Worm (Caenorhabditis elegans) whole organism, young adult: Measurements from ENCODE around the gene cdh-3.

Experiments used
- B0261.1 ChIP-seq: sonication (generic microtip); optimal IDR thresholded peaks from 2 replicates; lab custom pipeline; 2016; ENCODE audit warnings: mild to moderate bottlenecking, missing genetic modification characterization, moderate library complexity, missing compliant biosample characterization
- D2030.7 ChIP-seq: fragments of 200-800 bp; sonication (Bioruptor generic); IDR thresholded peaks from 2 replicates; pipeline ENCODE4 v1.3.6; 2022; ENCODE audit warnings: missing genetic modification reagents, missing genetic modification characterization, missing compliant biosample characterization
- F22D6.2 ChIP-seq: sonication (generic microtip); optimal IDR thresholded peaks from 2 replicates; lab custom pipeline; 2016; ENCODE audit warnings: mild to moderate bottlenecking, missing genetic modification characterization, missing compliant biosample characterization
- F33H1.4 ChIP-seq: fragments of 200-800 bp; sonication (Bioruptor generic); IDR thresholded peaks from 2 replicates; pipeline ENCODE4 v1.3.6; 2022; ENCODE audit warnings: missing genetic modification reagents, missing genetic modification characterization, missing compliant biosample characterization
- K11D2.4 ChIP-seq: fragments of 200-800 bp; sonication (Bioruptor generic); IDR thresholded peaks from 2 replicates; pipeline ENCODE4 v1.3.6; 2022; ENCODE audit warnings: missing genetic modification reagents, missing genetic modification characterization, missing compliant biosample characterization
- T07F8.4 ChIP-seq: sonication (generic microtip); optimal IDR thresholded peaks from 2 replicates; lab custom pipeline; 2016; ENCODE audit warnings: mild to moderate bottlenecking, missing genetic modification characterization, moderate library complexity, missing compliant biosample characterization
- T26A5.8 ChIP-seq: sonication (generic microtip); optimal IDR thresholded peaks from 2 replicates; lab custom pipeline; 2016; ENCODE audit warnings: missing genetic modification characterization, missing compliant biosample characterization
- Y56A3A.18 ChIP-seq: fragments of 200-800 bp; sonication (Bioruptor generic); IDR thresholded peaks from 2 replicates; pipeline ENCODE4 v1.3.6; 2022; ENCODE audit warnings: missing genetic modification reagents, missing genetic modification characterization, missing compliant biosample characterization
- aptf-2 ChIP-seq: fragments of 200-800 bp; sonication (Bioruptor generic); conservative IDR thresholded peaks from 2 replicates; pipeline ENCODE4 v1.3.6; 2022; ENCODE audit warnings: missing genetic modification reagents, missing genetic modification characterization, missing compliant biosample characterization
- attf-3 ChIP-seq: fragments of 200-800 bp; sonication (Bioruptor generic); conservative IDR thresholded peaks from 2 replicates; pipeline ENCODE4 v1.3.6; 2022; ENCODE audit warnings: missing genetic modification reagents, missing genetic modification characterization, missing compliant biosample characterization
- attf-5 ChIP-seq: fragments of 200-800 bp; sonication (Bioruptor generic); optimal IDR thresholded peaks from 2 replicates; lab custom pipeline; 2018; ENCODE audit warnings: mild to moderate bottlenecking, missing genetic modification characterization, missing compliant biosample characterization
- attf-6 ChIP-seq: fragments of 200-800 bp; sonication (Bioruptor generic); IDR thresholded peaks from 2 replicates; pipeline ENCODE4 v1.3.6; 2022; ENCODE audit warnings: missing genetic modification reagents, missing genetic modification characterization, missing compliant biosample characterization
- ccch-3 ChIP-seq: fragments of 200-800 bp; sonication (Bioruptor generic); optimal IDR thresholded peaks from 2 replicates; lab custom pipeline; 2018; ENCODE audit warnings: mild to moderate bottlenecking, missing genetic modification characterization, missing compliant biosample characterization
- cebp-1 ChIP-seq, 2 experiments: fragments of 200-800 bp in 1 of 2; sonication (Bioruptor generic) in 1 of 2; sonication (generic microtip) in 1 of 2; IDR thresholded peaks in 1 of 2; optimal IDR thresholded peaks in 1 of 2; 2 replicates each; pipeline versions ENCODE4 v1.3.6 to Lab custom; 2017 to 2022; ENCODE audit warnings: missing compliant biosample characterization in 2 of 2, missing genetic modification characterization in 2 of 2, mild to moderate bottlenecking in 1 of 2, missing genetic modification reagents in 1 of 2, moderate library complexity in 1 of 2
- ceh-100 ChIP-seq: fragments of 200-800 bp; sonication (Bioruptor generic); IDR thresholded peaks from 2 replicates; pipeline ENCODE4 v1.3.6; 2022; ENCODE audit warnings: missing genetic modification reagents, missing genetic modification characterization, missing compliant biosample characterization
- ceh-58 ChIP-seq: fragments of 200-800 bp; sonication (Bioruptor generic); IDR thresholded peaks from 2 replicates; pipeline ENCODE4 v1.3.6; 2022; ENCODE audit warnings: missing genetic modification characterization, missing compliant biosample characterization
- ceh-91 ChIP-seq: fragments of 200-800 bp; sonication (Bioruptor generic); IDR thresholded peaks from 2 replicates; pipeline ENCODE4 v1.3.6; 2022; ENCODE audit warnings: missing genetic modification reagents, missing genetic modification characterization, missing compliant biosample characterization
- chd-7 ChIP-seq: sonication (generic microtip); optimal IDR thresholded peaks from 2 replicates; lab custom pipeline; 2016; ENCODE audit warnings: mild to moderate bottlenecking, missing genetic modification characterization, moderate library complexity, missing compliant biosample characterization
- dox-1 ChIP-seq: fragments of 200-800 bp; sonication (Bioruptor generic); IDR thresholded peaks from 2 replicates; pipeline ENCODE4 v1.3.6; 2022; ENCODE audit warnings: missing genetic modification reagents, missing genetic modification characterization, missing compliant biosample characterization
- efl-1 ChIP-seq: fragments of 150-350 bp; optimal IDR thresholded peaks from 2 replicates; lab custom pipeline; 2014; ENCODE audit warnings: missing biosample characterization, missing genetic modification reagents, missing genetic modification characterization
- egrh-3 ChIP-seq: fragments of 200-800 bp; sonication (Bioruptor generic); IDR thresholded peaks from 2 replicates; pipeline ENCODE4 v1.3.6; 2022; ENCODE audit warnings: missing genetic modification reagents, missing genetic modification characterization, missing compliant biosample characterization
- ekl-4 ChIP-seq: fragments of 200-800 bp; sonication (Bioruptor generic); IDR thresholded peaks from 2 replicates; pipeline ENCODE4 v1.3.6; 2022; ENCODE audit warnings: missing genetic modification reagents, missing genetic modification characterization, missing compliant biosample characterization
- hmg-1.2 ChIP-seq: fragments of 200-800 bp; sonication (Bioruptor generic); IDR thresholded peaks from 2 replicates; pipeline ENCODE4 v1.3.6; 2022; ENCODE audit warnings: missing genetic modification reagents, missing genetic modification characterization, missing compliant biosample characterization
- lag-1 ChIP-seq: fragments of 200-800 bp; sonication (Bioruptor generic); IDR thresholded peaks from 2 replicates; pipeline ENCODE4 v1.3.6; 2022; ENCODE audit warnings: missing genetic modification reagents, missing genetic modification characterization, missing compliant biosample characterization
- let-526 ChIP-seq: fragments of 200-800 bp; sonication (Bioruptor generic); IDR thresholded peaks from 2 replicates; pipeline ENCODE4 v1.3.6; 2022; ENCODE audit warnings: missing genetic modification reagents, missing genetic modification characterization, missing compliant biosample characterization
- lin-35 ChIP-seq, 3 experiments: fragments of 150-350 bp in 2 of 3; sonication (generic microtip) in 1 of 3; optimal IDR thresholded peaks; 2 replicates each; lab custom pipeline; 2014 to 2018; ENCODE audit warnings: missing biosample characterization in 3 of 3, missing genetic modification characterization in 3 of 3, missing genetic modification reagents in 3 of 3
- lin-54 ChIP-seq: fragments of 200-800 bp; sonication (Bioruptor generic); optimal IDR thresholded peaks from 2 replicates; lab custom pipeline; 2018; ENCODE audit warnings: mild to moderate bottlenecking, missing genetic modification characterization, missing compliant biosample characterization
- lsy-27 ChIP-seq: sonication (generic microtip); optimal IDR thresholded peaks from 2 replicates; lab custom pipeline; 2017; ENCODE audit warnings: missing genetic modification characterization, mild to moderate bottlenecking, missing compliant biosample characterization, antibody characterized with exemption, missing genotype, borderline replicate concordance; ENCODE audit not compliant: insufficient read depth
- madf-10 ChIP-seq: sonication (generic microtip); optimal IDR thresholded peaks from 2 replicates; lab custom pipeline; 2016; ENCODE audit warnings: mild to moderate bottlenecking, missing genetic modification characterization, missing compliant biosample characterization
- madf-3 ChIP-seq: fragments of 200-800 bp; sonication (Bioruptor generic); IDR thresholded peaks from 2 replicates; pipeline ENCODE4 v1.3.6; 2022; ENCODE audit warnings: missing genetic modification reagents, missing genetic modification characterization, missing compliant biosample characterization
- mcd-1 ChIP-seq: fragments of 200-800 bp; sonication (Bioruptor generic); IDR thresholded peaks from 2 replicates; pipeline ENCODE4 v1.3.6; 2022; ENCODE audit warnings: missing genetic modification reagents, missing genetic modification characterization, missing compliant biosample characterization
- mxl-1 ChIP-seq: sonication (generic microtip); optimal IDR thresholded peaks from 2 replicates; lab custom pipeline; 2016; ENCODE audit warnings: missing genetic modification characterization, missing compliant biosample characterization
- nfya-2 ChIP-seq: fragments of 200-800 bp; sonication (Bioruptor generic); IDR thresholded peaks from 2 replicates; pipeline ENCODE4 v1.3.6; 2022; ENCODE audit warnings: missing genetic modification reagents, missing genetic modification characterization, missing compliant biosample characterization
- nfyb-1 ChIP-seq: fragments of 200-800 bp; sonication (Bioruptor generic); IDR thresholded peaks from 2 replicates; pipeline ENCODE4 v1.3.6; 2022; ENCODE audit warnings: missing genetic modification reagents, missing genetic modification characterization, missing compliant biosample characterization
- nhr-120 ChIP-seq: fragments of 200-800 bp; sonication (Bioruptor generic); IDR thresholded peaks from 2 replicates; pipeline ENCODE4 v1.3.6; 2022; ENCODE audit warnings: missing genetic modification characterization, missing compliant biosample characterization
- nhr-80 ChIP-seq: sonication (generic microtip); optimal IDR thresholded peaks from 2 replicates; lab custom pipeline; 2016; ENCODE audit warnings: missing genetic modification characterization, missing compliant biosample characterization
- pha-4 ChIP-seq: fragments of 150-350 bp; sonication (generic microtip); optimal IDR thresholded peaks from 2 replicates; lab custom pipeline; 2014; ENCODE audit warnings: missing biosample characterization, missing genetic modification reagents, missing genetic modification characterization
- rcor-1 ChIP-seq: fragments of 200-800 bp; sonication (Bioruptor generic); IDR thresholded peaks from 2 replicates; pipeline ENCODE4 v1.3.6; 2022; ENCODE audit warnings: missing genetic modification reagents, missing genetic modification characterization, missing compliant biosample characterization
- repo-1 ChIP-seq: sonication (generic microtip); optimal IDR thresholded peaks from 2 replicates; lab custom pipeline; 2017; ENCODE audit warnings: mild to moderate bottlenecking, missing genetic modification characterization, missing compliant biosample characterization
- snpc-1.3 ChIP-seq: sonication (generic microtip); optimal IDR thresholded peaks from 2 replicates; lab custom pipeline; 2017; ENCODE audit warnings: missing genetic modification characterization, mild to moderate bottlenecking, missing compliant biosample characterization, antibody characterized with exemption, moderate library complexity, missing genotype, missing genetic modification reagents; ENCODE audit not compliant: insufficient read depth
- snpc-3.4 ChIP-seq: sonication (generic microtip); optimal IDR thresholded peaks from 2 replicates; lab custom pipeline; 2017; ENCODE audit warnings: missing genetic modification characterization, mild to moderate bottlenecking, missing compliant biosample characterization, antibody characterized with exemption, moderate library complexity, missing genotype, missing genetic modification reagents
- snpc-4 ChIP-seq, 5 experiments: fragments of 150-350 bp in 1 of 5; sonication (generic microtip) in 4 of 5; optimal IDR thresholded peaks; 2 replicates each; lab custom pipeline; 2014 to 2018; ENCODE audit warnings: missing genetic modification characterization in 5 of 5, missing biosample characterization in 3 of 5, antibody characterized with exemption in 2 of 5, mild to moderate bottlenecking in 2 of 5, missing compliant biosample characterization in 2 of 5, missing genotype in 2 of 5, moderate library complexity in 2 of 5, missing genetic modification reagents in 1 of 5
- somi-1 ChIP-seq: fragments of 200-800 bp; sonication (Bioruptor generic); optimal IDR thresholded peaks from 2 replicates; lab custom pipeline; 2018; ENCODE audit warnings: mild to moderate bottlenecking, missing genetic modification characterization, missing compliant biosample characterization
- tbp1 ChIP-seq: fragments of 200-800 bp; sonication (Bioruptor generic); optimal IDR thresholded peaks from 2 replicates; lab custom pipeline; 2018; ENCODE audit warnings: mild to moderate bottlenecking, missing genetic modification characterization, missing compliant biosample characterization
- unc-62 ChIP-seq: fragments of 150-350 bp; optimal IDR thresholded peaks from 2 replicates; lab custom pipeline; 2014; ENCODE audit warnings: missing biosample characterization, missing genetic modification reagents, missing genetic modification characterization
- zfh-2 ChIP-seq: fragments of 200-800 bp; sonication (Bioruptor generic); conservative IDR thresholded peaks from 2 replicates; pipeline ENCODE4 v1.3.6; 2022; ENCODE audit warnings: missing genetic modification reagents, missing genetic modification characterization, missing compliant biosample characterization
- zim-3 ChIP-seq: sonication (generic microtip); optimal IDR thresholded peaks from 2 replicates; lab custom pipeline; 2017; ENCODE audit warnings: mild to moderate bottlenecking, missing genetic modification characterization, moderate library complexity, missing compliant biosample characterization
- ztf-18 ChIP-seq: sonication (generic microtip); optimal IDR thresholded peaks from 2 replicates; lab custom pipeline; 2016; ENCODE audit warnings: missing genotype, mild to moderate bottlenecking, missing genetic modification characterization, missing compliant biosample characterization

Gene cdh-3

DNA sequence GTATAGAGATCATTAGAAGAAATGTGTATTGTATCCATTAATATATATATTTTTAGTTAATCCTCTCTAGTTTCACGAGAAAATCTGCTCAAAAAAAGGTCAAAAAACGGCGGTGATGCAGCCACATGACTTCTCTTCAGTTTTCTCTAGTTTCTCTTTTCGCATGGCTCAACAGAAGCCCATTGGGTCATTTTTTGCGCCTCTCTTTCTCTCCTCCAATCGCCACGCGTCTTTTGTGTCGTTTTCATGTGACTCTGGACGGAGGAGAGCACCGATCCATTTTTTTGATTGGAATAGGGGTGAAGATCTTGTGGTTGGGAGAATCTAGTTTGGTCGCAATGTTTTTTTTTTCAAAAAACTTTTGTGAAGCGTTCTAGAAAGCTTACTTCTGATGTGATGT lies 33.4 kb downstream of the cdh-3 start:
- 0 out of 2 replicates have a peak, but pooled peaks have one; percentile 55 for TF ChIP-seq K11D2.4
- TF ChIP-seq F22D6.2 (tag; lab: Kevin White, UChicago), result no peak
- no peak for TF ChIP-seq unc-62
- no peak for TF ChIP-seq zim-3
- TF ChIP-seq attf-5 (GFP tag; lab: Kevin White, UChicago), result peak; percentile 42
- TF ChIP-seq snpc-1.3 (tag; lab: Kevin White, UChicago), result no peak
- peak; percentile 13 for TF ChIP-seq madf-10
- no peak for TF ChIP-seq madf-3 (GFP tag; lab: Robert Waterston, UW)
- TF ChIP-seq lsy-27 (tag; lab: Kevin White, UChicago), result no peak
- no peak for TF ChIP-seq ceh-91
- no peak for TF ChIP-seq D2030.7 (GFP tag; lab: Robert Waterston, UW)
- 0 out of 2 replicates have a peak, but pooled peaks have one; percentile 28 for TF ChIP-seq cebp-1 (GFP tag; IDR thresholded peaks at IDR 0.05; lab: Robert Waterston, UW)
- peak; percentile 65 for TF ChIP-seq cebp-1 (tag; optimal IDR thresholded peaks at IDR 0.05; lab: Kevin White, UChicago)
- TF ChIP-seq aptf-2 (GFP tag; lab: Robert Waterston, UW), result no peak
- TF ChIP-seq chd-7 (tag; lab: Kevin White, UChicago), result peak; percentile 21
- no peak for TF ChIP-seq nhr-120 (GFP tag; lab: Robert Waterston, UW)
- TF ChIP-seq mcd-1, result no peak
- TF ChIP-seq hmg-1.2 (GFP tag; lab: Robert Waterston, UW), result peak; percentile 21; the same call in 1 of the 2 replicates
- TF ChIP-seq Y56A3A.18, result no peak
- peak; percentile 6; the same call in 1 of the 2 replicates for TF ChIP-seq dox-1 (GFP tag; lab: Robert Waterston, UW)
- TF ChIP-seq lin-35 (GFP tag; optimal IDR thresholded peaks at IDR 0.05; lab: Kevin White, UChicago), result no peak
- TF ChIP-seq snpc-3.4 (tag; lab: Kevin White, UChicago), result no peak
- TF ChIP-seq T26A5.8 (tag; lab: Kevin White, UChicago), result no peak
- TF ChIP-seq B0261.1 (tag; lab: Kevin White, UChicago), result no peak
- TF ChIP-seq attf-3 (GFP tag; lab: Robert Waterston, UW), result no peak
- TF ChIP-seq rcor-1, result no peak
- TF ChIP-seq attf-6 (GFP tag; lab: Robert Waterston, UW), result no peak
- peak; percentile 41; the same call in 1 of the 2 replicates for TF ChIP-seq let-526 (GFP tag; lab: Robert Waterston, UW)
- TF ChIP-seq egrh-3, result no peak
- TF ChIP-seq ceh-100 (GFP tag; lab: Robert Waterston, UW), result no peak
- TF ChIP-seq efl-1 (GFP tag; lab: Kevin White, UChicago), result no peak
- no peak for TF ChIP-seq ceh-58
- no peak for TF ChIP-seq ztf-18 (tag; lab: Kevin White, UChicago)
- TF ChIP-seq T07F8.4 (tag; lab: Kevin White, UChicago), result no peak
- TF ChIP-seq pha-4, result no peak
- no peak for TF ChIP-seq ekl-4 (GFP tag; lab: Robert Waterston, UW)
- no peak for TF ChIP-seq F33H1.4
- TF ChIP-seq lag-1 (GFP tag; lab: Robert Waterston, UW), result no peak
- TF ChIP-seq zfh-2 (GFP tag; lab: Robert Waterston, UW), result peak; percentile 72; the same call in 1 of the 2 replicates
- TF ChIP-seq nfyb-1 (GFP tag; lab: Robert Waterston, UW), result peak; percentile 87
- TF ChIP-seq tbp1 (GFP tag; lab: Kevin White, UChicago), result no peak
- TF ChIP-seq somi-1 (GFP tag; lab: Kevin White, UChicago), result peak; percentile 63
- TF ChIP-seq repo-1 (tag; lab: Kevin White, UChicago), result peak; percentile 35
- peak; percentile 6 for TF ChIP-seq lin-54 (GFP tag; lab: Kevin White, UChicago)
- no peak for TF ChIP-seq ccch-3
- no peak for TF ChIP-seq nhr-80 (tag; lab: Kevin White, UChicago)
- no peak for TF ChIP-seq snpc-4 (GFP tag; optimal IDR thresholded peaks at IDR 0.05; lab: Kevin White, UChicago)
- peak in 1 of 4 experiments; percentile 2 for TF ChIP-seq snpc-4 (tag; optimal IDR thresholded peaks at IDR 0.05; lab: Kevin White, UChicago)
- no peak for TF ChIP-seq nfya-2 (GFP tag; lab: Robert Waterston, UW)
- no peak for TF ChIP-seq mxl-1
